Fruit fly (Drosophila melanogaster) whole organism, embryonic: ENCODE results near the gene Spec2.
A peak's percentile ranks its signal among the peaks of the same experiment; 100 is the strongest.

Experiments used
- Abd-B ChIP-seq: fragments of 200-800 bp; sonication (Bioruptor generic); optimal IDR thresholded peaks from 2 replicates; lab custom pipeline; 2018; ENCODE audit warnings: missing biosample characterization, mild to moderate bottlenecking, missing genetic modification characterization, moderate library complexity
- CG10267 ChIP-seq: fragments of 200-800 bp; sonication (Bioruptor generic); optimal IDR thresholded peaks from 2 replicates; lab custom pipeline; 2018; ENCODE audit warnings: missing biosample characterization, mild to moderate bottlenecking, missing genetic modification characterization, moderate library complexity
- CG10431 ChIP-seq: fragments of 200-800 bp; sonication (Bioruptor generic); optimal IDR thresholded peaks from 3 replicates; lab custom pipeline; 2018; ENCODE audit warnings: missing biosample characterization, mild to moderate bottlenecking, missing genetic modification characterization
- CG14050 ChIP-seq: fragments of 200-800 bp; sonication (Bioruptor generic); IDR thresholded peaks from 3 replicates; pipeline ENCODE4 v1.3.6; 2022; ENCODE audit warnings: missing biosample characterization, missing genetic modification characterization
- CG1602 ChIP-seq: fragments of 200-800 bp; sonication (Bioruptor generic); optimal IDR thresholded peaks from 3 replicates; lab custom pipeline; 2016; ENCODE audit warnings: missing biosample characterization, missing genetic modification characterization
- CG30431 ChIP-seq: fragments of 200-800 bp; sonication (Bioruptor generic); optimal IDR thresholded peaks from 2 replicates; lab custom pipeline; 2017; ENCODE audit warnings: missing biosample characterization, missing genetic modification characterization
- CG31224 ChIP-seq: fragments of 200-800 bp; sonication (Bioruptor generic); IDR thresholded peaks from 2 replicates; pipeline ENCODE4 v1.3.6; 2022; ENCODE audit warnings: missing biosample characterization, missing genetic modification characterization
- CG34376 ChIP-seq: fragments of 200-800 bp; sonication (Bioruptor generic); optimal IDR thresholded peaks from 2 replicates; lab custom pipeline; 2018; ENCODE audit warnings: missing biosample characterization, mild to moderate bottlenecking, missing genetic modification characterization
- CG3847 ChIP-seq: fragments of 200-800 bp; sonication (Bioruptor generic); IDR thresholded peaks from 2 replicates; pipeline ENCODE4 v1.3.6; 2022; ENCODE audit warnings: missing biosample characterization, missing genetic modification characterization
- CG4404 ChIP-seq: fragments of 200-800 bp; sonication (Bioruptor generic); IDR thresholded peaks from 2 replicates; pipeline ENCODE4 v1.3.6; 2022; ENCODE audit warnings: missing biosample characterization, missing genetic modification characterization
- CG4730 ChIP-seq: fragments of 200-800 bp; sonication (Bioruptor generic); IDR thresholded peaks from 2 replicates; pipeline ENCODE4 v1.3.6; 2022; ENCODE audit warnings: missing biosample characterization, missing genetic modification characterization
- CG7556 ChIP-seq: fragments of 200-800 bp; sonication (Bioruptor generic); optimal IDR thresholded peaks from 2 replicates; lab custom pipeline; 2017; ENCODE audit warnings: missing biosample characterization, mild to moderate bottlenecking, missing genetic modification characterization
- CG9215 ChIP-seq: fragments of 200-800 bp; sonication (Bioruptor generic); IDR thresholded peaks from 2 replicates; pipeline ENCODE4 v1.3.6; 2022; ENCODE audit warnings: missing biosample characterization, missing genetic modification characterization
- CG9797 ChIP-seq: fragments of 200-800 bp; sonication (Bioruptor generic); optimal IDR thresholded peaks from 3 replicates; lab custom pipeline; 2018; ENCODE audit warnings: missing biosample characterization, mild to moderate bottlenecking, missing genetic modification characterization
- D19A ChIP-seq: fragments of 200-800 bp; optimal IDR thresholded peaks from 3 replicates; lab custom pipeline; 2019; ENCODE audit warnings: missing biosample characterization, mild to moderate bottlenecking, missing genetic modification characterization, moderate library complexity
- Deaf1 ChIP-seq: fragments of 200-800 bp; optimal IDR thresholded peaks from 3 replicates; lab custom pipeline; 2019; ENCODE audit warnings: missing biosample characterization, mild to moderate bottlenecking, missing genetic modification characterization, moderate library complexity
- Dref ChIP-seq: fragments of 200-800 bp; sonication (Bioruptor generic); IDR thresholded peaks from 2 replicates; pipeline ENCODE4 v1.3.6; 2022; ENCODE audit warnings: missing biosample characterization, missing genetic modification characterization
- Fer3 ChIP-seq: fragments of 200-800 bp; sonication (Bioruptor generic); optimal IDR thresholded peaks from 2 replicates; lab custom pipeline; 2018; ENCODE audit warnings: missing biosample characterization, mild to moderate bottlenecking, missing genetic modification characterization, moderate library complexity
- GATAe ChIP-seq: fragments of 200-800 bp; sonication (Bioruptor generic); conservative IDR thresholded peaks from 2 replicates; pipeline ENCODE4 v1.3.6; 2022; ENCODE audit warnings: missing biosample characterization, missing genetic modification characterization
- Gug ChIP-seq: fragments of 200-800 bp; sonication (Bioruptor generic); IDR thresholded peaks from 4 replicates; pipeline ENCODE4 v1.3.6; 2022; ENCODE audit warnings: missing biosample characterization, missing genetic modification characterization
- Hey ChIP-seq: fragments of 200-800 bp; sonication (Bioruptor generic); optimal IDR thresholded peaks from 3 replicates; lab custom pipeline; 2018; ENCODE audit warnings: missing biosample characterization, mild to moderate bottlenecking, missing genetic modification characterization
- Mes4 ChIP-seq: fragments of 200-800 bp; sonication (Bioruptor generic); optimal IDR thresholded peaks from 2 replicates; lab custom pipeline; 2016; ENCODE audit warnings: missing biosample characterization, missing genetic modification characterization
- Mrtf ChIP-seq: fragments of 200-800 bp; sonication (Bioruptor generic); IDR thresholded peaks from 3 replicates; pipeline ENCODE4 v1.3.6; 2022; ENCODE audit warnings: missing biosample characterization, missing genetic modification characterization
- Optix ChIP-seq: fragments of 200-800 bp; sonication (Bioruptor generic); IDR thresholded peaks from 3 replicates; pipeline ENCODE4 v1.3.6; 2022; ENCODE audit warnings: missing biosample characterization, missing genetic modification characterization
- Pdp1 ChIP-seq, 2 experiments: fragments of 200-800 bp; sonication (Bioruptor generic); optimal IDR thresholded peaks; 3 replicates each; lab custom pipeline; 2016; ENCODE audit warnings: missing biosample characterization in 2 of 2, missing genetic modification characterization in 2 of 2, mild to moderate bottlenecking in 1 of 2, moderate library complexity in 1 of 2
- Rfx ChIP-seq: fragments of 200-800 bp; sonication (Bioruptor generic); IDR thresholded peaks from 2 replicates; pipeline ENCODE4 v1.3.6; 2022; ENCODE audit warnings: missing biosample characterization, missing genetic modification characterization
- Sox100B ChIP-seq: fragments of 200-800 bp; sonication (Bioruptor generic); optimal IDR thresholded peaks from 3 replicates; lab custom pipeline; 2018; ENCODE audit warnings: missing biosample characterization, mild to moderate bottlenecking, missing genetic modification characterization
- Usf ChIP-seq: fragments of 200-800 bp; sonication (Bioruptor generic); optimal IDR thresholded peaks from 2 replicates; lab custom pipeline; 2017; ENCODE audit warnings: missing genotype, missing biosample characterization, missing genetic modification characterization
- Xbp1 ChIP-seq: fragments of 200-800 bp; sonication (Bioruptor generic); optimal IDR thresholded peaks from 3 replicates; lab custom pipeline; 2016; ENCODE audit warnings: missing biosample characterization, mild to moderate bottlenecking, missing genetic modification characterization
- YL-1 ChIP-seq: fragments of 200-800 bp; sonication (Bioruptor generic); optimal IDR thresholded peaks from 3 replicates; lab custom pipeline; 2017; ENCODE audit warnings: missing biosample characterization, mild to moderate bottlenecking, missing genetic modification characterization
- ab ChIP-seq: fragments of 200-800 bp; sonication (Bioruptor generic); optimal IDR thresholded peaks from 2 replicates; lab custom pipeline; 2016; ENCODE audit warnings: missing biosample characterization, missing genetic modification characterization
- aop ChIP-seq: fragments of 200-800 bp; sonication (Bioruptor generic); IDR thresholded peaks from 2 replicates; pipeline ENCODE4 v1.3.6; 2022; ENCODE audit warnings: missing biosample characterization, missing genetic modification characterization
- az2 ChIP-seq: fragments of 200-800 bp; sonication (Bioruptor generic); optimal IDR thresholded peaks from 3 replicates; lab custom pipeline; 2016; ENCODE audit warnings: missing biosample characterization, missing genetic modification characterization
- br ChIP-seq: fragments of >200 bp; optimal IDR thresholded peaks from 2 replicates; lab custom pipeline; 2017
- btn ChIP-seq: fragments of 200-800 bp; sonication (Bioruptor generic); optimal IDR thresholded peaks from 2 replicates; lab custom pipeline; 2016; ENCODE audit warnings: missing biosample characterization, missing genetic modification characterization
- fd3F ChIP-seq: fragments of 200-800 bp; sonication (Bioruptor generic); optimal IDR thresholded peaks from 2 replicates; lab custom pipeline; 2018; ENCODE audit warnings: missing biosample characterization, mild to moderate bottlenecking, missing genetic modification characterization, moderate library complexity
- gt ChIP-seq: fragments of 200-800 bp; sonication (Bioruptor generic); IDR thresholded peaks from 2 replicates; pipeline ENCODE4 v1.3.6; 2022; ENCODE audit warnings: missing biosample characterization, missing genetic modification characterization
- h ChIP-seq: fragments of >200 bp; optimal IDR thresholded peaks from 2 replicates; lab custom pipeline; 2017
- hkb ChIP-seq, 2 experiments: fragments of 200-800 bp in 1 of 2; fragments of >200 bp in 1 of 2; sonication (Bioruptor generic) in 1 of 2; IDR thresholded peaks in 1 of 2; optimal IDR thresholded peaks in 1 of 2; 2 replicates each; pipeline versions ENCODE4 v1.3.6 to Lab custom; 2017 to 2022; ENCODE audit warnings: missing biosample characterization in 1 of 2, missing genetic modification characterization in 1 of 2
- insv ChIP-seq, 2 experiments: fragments of 200-800 bp; sonication (Bioruptor generic); optimal IDR thresholded peaks; 3 replicates each; lab custom pipeline; 2016 to 2018; ENCODE audit warnings: missing biosample characterization in 2 of 2, missing genetic modification characterization in 2 of 2
- jigr1 ChIP-seq: fragments of 200-800 bp; sonication (Bioruptor generic); IDR thresholded peaks from 3 replicates; pipeline ENCODE4 v1.3.6; 2022; ENCODE audit warnings: missing biosample characterization, missing genetic modification characterization
- jing ChIP-seq: fragments of 200-800 bp; sonication (Bioruptor generic); optimal IDR thresholded peaks from 2 replicates; lab custom pipeline; 2018; ENCODE audit warnings: missing biosample characterization, mild to moderate bottlenecking, missing genetic modification characterization
- kay ChIP-seq: fragments of 200-800 bp; sonication (Bioruptor generic); optimal IDR thresholded peaks from 2 replicates; lab custom pipeline; 2016; ENCODE audit warnings: missing biosample characterization, missing genetic modification characterization
- ken ChIP-seq: fragments of 200-800 bp; sonication (Bioruptor generic); IDR thresholded peaks from 3 replicates; pipeline ENCODE4 v1.3.6; 2022; ENCODE audit warnings: missing biosample characterization, missing genetic modification characterization
- odd ChIP-seq: fragments of 200-800 bp; sonication (Bioruptor generic); optimal IDR thresholded peaks from 2 replicates; lab custom pipeline; 2017; ENCODE audit warnings: missing biosample characterization, mild to moderate bottlenecking, missing genetic modification characterization
- shn ChIP-seq: fragments of 200-800 bp; sonication (Bioruptor generic); optimal IDR thresholded peaks from 3 replicates; lab custom pipeline; 2016; ENCODE audit warnings: missing biosample characterization, missing genetic modification characterization
- sima ChIP-seq: fragments of 200-800 bp; sonication (Bioruptor generic); optimal IDR thresholded peaks from 2 replicates; lab custom pipeline; 2016; ENCODE audit warnings: missing biosample characterization, missing genetic modification characterization
- stwl ChIP-seq: fragments of 200-800 bp; sonication (Bioruptor generic); optimal IDR thresholded peaks from 3 replicates; lab custom pipeline; 2018; ENCODE audit warnings: missing biosample characterization, mild to moderate bottlenecking, missing genetic modification characterization, moderate library complexity
- tio ChIP-seq: fragments of 200-800 bp; sonication (Bioruptor generic); optimal IDR thresholded peaks from 2 replicates; lab custom pipeline; 2017; ENCODE audit warnings: missing biosample characterization, missing genetic modification characterization, inconsistent platforms
- tx ChIP-seq: fragments of 200-800 bp; sonication (Bioruptor generic); optimal IDR thresholded peaks from 2 replicates; lab custom pipeline; 2016; ENCODE audit warnings: missing biosample characterization, missing genetic modification characterization
- vvl ChIP-seq: fragments of 200-800 bp; sonication (Bioruptor generic); IDR thresholded peaks from 2 replicates; pipeline ENCODE4 v1.3.6; 2022; ENCODE audit warnings: missing biosample characterization, missing genetic modification characterization
- zen ChIP-seq: fragments of 200-800 bp; sonication (Bioruptor generic); optimal IDR thresholded peaks from 3 replicates; lab custom pipeline; 2018; ENCODE audit warnings: missing biosample characterization, mild to moderate bottlenecking, missing genetic modification characterization, moderate library complexity

Gene Spec2

DNA sequence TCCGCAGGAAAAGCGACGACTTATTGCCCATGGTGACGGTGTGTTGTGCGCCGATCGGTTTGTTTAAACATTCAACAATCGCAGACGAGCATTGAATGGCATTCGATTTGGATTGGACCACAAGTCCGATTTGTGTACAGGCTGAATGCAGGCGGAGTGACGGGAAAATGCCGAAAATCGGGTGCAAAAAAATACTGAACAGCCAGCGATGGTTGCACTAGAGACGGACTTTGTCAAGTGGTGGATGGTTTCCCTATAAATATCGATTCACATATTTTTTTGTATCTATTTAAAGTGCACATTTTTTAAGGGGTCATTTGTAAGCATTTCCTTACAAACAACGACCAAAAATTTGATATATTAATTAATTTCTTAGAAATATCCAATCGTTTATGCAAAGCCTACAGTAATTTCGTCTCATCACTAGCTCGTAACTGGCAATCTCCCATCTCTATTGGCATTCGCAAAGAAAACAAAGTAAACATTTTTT, 30.8 kb upstream of the Spec2 start, which contains the start of the genes elm and MED27 (continued):
- peak; percentile 68 for TF ChIP-seq Deaf1 (tag; lab: Kevin White, UChicago)
- TF ChIP-seq D19A (tag; lab: Kevin White, UChicago) = peak; percentile 81
- peak; percentile 91 for TF ChIP-seq fd3F
- peak; percentile 97 for TF ChIP-seq CG4404 (GFP tag; lab: Robert Waterston, UW)
- peak; percentile 94 for TF ChIP-seq vvl
- peak; percentile 87 for TF ChIP-seq Mrtf (GFP tag; lab: Robert Waterston, UW)
- peak; percentile 94 for TF ChIP-seq ken
- peak; percentile 87 for TF ChIP-seq CG10267 (tag; lab: Kevin White, UChicago)
- peak; percentile 96 for TF ChIP-seq CG9215 (GFP tag; lab: Robert Waterston, UW)
- peak; percentile 81 for TF ChIP-seq GATAe (GFP tag; lab: Robert Waterston, UW)
- peak; percentile 97 for TF ChIP-seq Abd-B (GFP tag; lab: Kevin White, UChicago)
- peak; percentile 90 for TF ChIP-seq CG14050 (GFP tag; lab: Robert Waterston, UW)
- TF ChIP-seq hkb (optimal IDR thresholded peaks at IDR 0.05; lab: Kevin White, UChicago) = peak; percentile 87
- TF ChIP-seq hkb (GFP tag; IDR thresholded peaks at IDR 0.05; lab: Robert Waterston, UW) = peak; percentile 86
- TF ChIP-seq CG7556 (GFP tag; lab: Kevin White, UChicago) = peak; percentile 85
- TF ChIP-seq zen = peak; percentile 94
- peak; percentile 83 for TF ChIP-seq CG34376 (GFP tag; lab: Kevin White, UChicago)
- TF ChIP-seq Rfx (GFP tag; lab: Robert Waterston, UW) = peak; percentile 96
- peak; percentile 80 for TF ChIP-seq aop (GFP tag; lab: Robert Waterston, UW)
- peak; percentile 92 for TF ChIP-seq CG4730 (GFP tag; lab: Robert Waterston, UW)
- TF ChIP-seq tio (GFP tag; lab: Kevin White, UChicago) = no peak
- TF ChIP-seq Xbp1 (GFP tag; lab: Kevin White, UChicago) = peak; percentile 98
- TF ChIP-seq jigr1 = peak; percentile 93
- TF ChIP-seq CG9797 (GFP tag; lab: Kevin White, UChicago) = peak; percentile 95
- peak; percentile 90 for TF ChIP-seq shn
- TF ChIP-seq CG30431 (GFP tag; lab: Kevin White, UChicago) = peak; percentile 87
- TF ChIP-seq tx (GFP tag; lab: Kevin White, UChicago) = peak; percentile 92
- peak; percentile 89 for TF ChIP-seq Fer3 (tag; lab: Kevin White, UChicago)
- TF ChIP-seq h = no peak
- peak; percentile 87 for TF ChIP-seq CG31224
- peak; percentile 76 for TF ChIP-seq YL-1 (GFP tag; lab: Kevin White, UChicago)
- TF ChIP-seq sima (GFP tag; lab: Kevin White, UChicago) = peak; percentile 41
- peak; percentile 84 for TF ChIP-seq Mes4 (GFP tag; lab: Kevin White, UChicago)
- peak; percentile 80 for TF ChIP-seq ab (GFP tag; lab: Kevin White, UChicago)
- TF ChIP-seq insv (GFP tag; optimal IDR thresholded peaks at IDR 0.05; lab: Kevin White, UChicago) = peak in 1 of 2 experiments; percentile 73
- peak; percentile 77 for TF ChIP-seq Sox100B
- peak; percentile 96 for TF ChIP-seq CG1602 (GFP tag; lab: Kevin White, UChicago)
- TF ChIP-seq Dref (GFP tag; lab: Robert Waterston, UW) = peak; percentile 53
- peak; percentile 86 for TF ChIP-seq kay
- peak; percentile 49 for TF ChIP-seq odd (GFP tag; lab: Kevin White, UChicago)
- peak; percentile 85 for TF ChIP-seq gt (GFP tag; lab: Robert Waterston, UW)
- peak; percentile 75 for TF ChIP-seq stwl (tag; lab: Kevin White, UChicago)
- TF ChIP-seq btn (GFP tag; lab: Kevin White, UChicago) = peak; percentile 71
- peak; percentile 96 for TF ChIP-seq Gug (GFP tag; lab: Robert Waterston, UW)
- TF ChIP-seq az2 (GFP tag; lab: Kevin White, UChicago) = peak; percentile 96
- no peak for TF ChIP-seq jing (GFP tag; lab: Kevin White, UChicago)
- TF ChIP-seq CG3847 (GFP tag; lab: Robert Waterston, UW) = peak; percentile 96
- TF ChIP-seq CG10431 (GFP tag; lab: Kevin White, UChicago) = peak; percentile 55
- TF ChIP-seq Optix = peak; percentile 84; the same call in 2 of the 3 replicates
- TF ChIP-seq br (lab: Kevin White, UChicago) = no peak
- peak; percentile 91 to 96 for TF ChIP-seq Pdp1 (GFP tag; optimal IDR thresholded peaks at IDR 0.05; lab: Kevin White, UChicago)
- TF ChIP-seq Hey = peak; percentile 56
- peak; percentile 87 for TF ChIP-seq Usf
